Fruit fly (Drosophila melanogaster): Measurements from ENCODE around the gene Hex-t1.
A peak's percentile ranks its signal among the peaks of the same experiment; 100 is the strongest.

Gene Hex-t1

dm6 chr3R:26443875-26444511 is 4.9 kb upstream of the Hex-t1 start:
- TF ChIP-seq CG17801 (GFP tag; optimal IDR thresholded peaks at IDR 0.05; ENCODE audit: partially characterized antibody): no peak

dm6 chr3R:26450371-26450770 is 1.5 kb downstream of the Hex-t1 start, which contains the start of gene Hex-t2:
Hex-t2 (plus strand) TSS chr3R:26450671.
- no peak for TF ChIP-seq CG17801 (GFP tag; optimal IDR thresholded peaks at IDR 0.05; ENCODE audit: partially characterized antibody)

- no peak for TF ChIP-seq CG17801 (GFP tag; optimal IDR thresholded peaks at IDR 0.05; ENCODE audit: partially characterized antibody)
Observed at dm6 chr3R:26452345-26452744, 3.5 kb downstream of the Hex-t1 start, which contains the start of gene CG5447. CG5447 (plus strand) TSS chr3R:26452534.

dm6 chr3R:26454494-26454893 is 5.6 kb downstream of the Hex-t1 start, which contains the start of gene CG43117:
CG43117 (plus strand) TSS chr3R:26454794.
- TF ChIP-seq CG17801 (GFP tag; optimal IDR thresholded peaks at IDR 0.05; ENCODE audit: partially characterized antibody): no peak

dm6 chr3R:26455838-26456237 is 7.0 kb downstream of the Hex-t1 start, which contains the start of gene Pdf:
Pdf (minus strand) TSS chr3R:26456141.
- TF ChIP-seq CG17801 (GFP tag; optimal IDR thresholded peaks at IDR 0.05; ENCODE audit: partially characterized antibody): no peak

- TF ChIP-seq CG17801 (GFP tag; optimal IDR thresholded peaks at IDR 0.05; ENCODE audit: partially characterized antibody): no peak
Observed at dm6 chr3R:26456577-26456976, 7.7 kb downstream of the Hex-t1 start, which contains the start of gene CG14237. CG14237 (plus strand) TSS chr3R:26456877.

dm6 chr3R:26457949-26458348 is 9.1 kb downstream of the Hex-t1 start, which contains the start of gene CG14238:
CG14238 (plus strand) TSS chr3R:26458249.
- TF ChIP-seq CG17801 (GFP tag; optimal IDR thresholded peaks at IDR 0.05; ENCODE audit: partially characterized antibody): no peak

dm6 chr3R:26461226-26461805 is 12.4 kb downstream of the Hex-t1 start, which contains the start of gene CG5455:
CG5455 (plus strand) TSS chr3R:26461527.
- peak; percentile 85 for TF ChIP-seq CG17801 (GFP tag; optimal IDR thresholded peaks at IDR 0.05; ENCODE audit: partially characterized antibody)

- TF ChIP-seq CG17801 (GFP tag; optimal IDR thresholded peaks at IDR 0.05; ENCODE audit: partially characterized antibody): no peak
Observed at dm6 chr3R:26462173-26462959, 13.5 kb downstream of the Hex-t1 start.

- TF ChIP-seq CG17801 (GFP tag; optimal IDR thresholded peaks at IDR 0.05; ENCODE audit: partially characterized antibody): no peak
Observed at dm6 chr3R:26463146-26463545, 14.3 kb downstream of the Hex-t1 start.

- TF ChIP-seq CG17801 (GFP tag; optimal IDR thresholded peaks at IDR 0.05; ENCODE audit: partially characterized antibody): no peak
Observed at dm6 chr3R:26463558-26463957, 14.7 kb downstream of the Hex-t1 start.

dm6 chr3R:26464370-26464769 is 15.5 kb downstream of the Hex-t1 start:
- no peak for TF ChIP-seq CG17801 (GFP tag; optimal IDR thresholded peaks at IDR 0.05; ENCODE audit: partially characterized antibody)

- no peak for TF ChIP-seq CG17801 (GFP tag; optimal IDR thresholded peaks at IDR 0.05; ENCODE audit: partially characterized antibody)
Observed at dm6 chr3R:26465121-26465520, 16.2 kb downstream of the Hex-t1 start.

dm6 chr3R:26478040-26478439 is 29.2 kb downstream of the Hex-t1 start:
- TF ChIP-seq CG17801 (GFP tag; optimal IDR thresholded peaks at IDR 0.05; ENCODE audit: partially characterized antibody): no peak

- TF ChIP-seq CG17801 (GFP tag; optimal IDR thresholded peaks at IDR 0.05; ENCODE audit: partially characterized antibody): no peak
Observed at dm6 chr3R:26478644-26479043, 29.8 kb downstream of the Hex-t1 start.

Measured in ovary, adult (tissue).